Fruit fly (Drosophila melanogaster): ENCODE results near the gene ImpE2.
A peak's percentile ranks its signal among the peaks of the same experiment; 100 is the strongest.

The ImpE2 gene

DNA sequence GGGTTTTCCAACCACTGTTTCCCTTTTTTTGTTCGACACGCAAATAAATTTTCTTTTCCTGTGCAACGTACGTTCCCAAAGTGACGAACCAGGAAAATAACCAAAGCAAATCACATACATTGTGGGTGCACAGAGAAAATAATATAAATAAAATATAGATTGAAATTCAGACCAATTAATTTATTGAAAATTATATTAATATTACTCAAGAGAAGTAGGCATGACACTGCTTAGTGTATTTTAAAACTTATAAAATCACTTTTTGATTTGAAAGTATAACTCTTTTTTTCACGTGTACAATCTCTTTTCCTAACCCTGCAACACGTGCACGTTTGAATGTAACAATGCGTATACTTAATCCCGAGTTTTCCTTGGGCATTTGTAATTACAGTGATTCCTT is 15.9 kb downstream of the ImpE2 start (continued):
- TF ChIP-seq HmgZ (tag; optimal IDR thresholded peaks at IDR 0.05) (no peak), HLHmδ (GFP tag; optimal IDR thresholded peaks at IDR 0.05) (no peak), Vsx1 (GFP tag; optimal IDR thresholded peaks at IDR 0.05) (no peak), CG10209 (GFP tag; optimal IDR thresholded peaks at IDR 0.05) (no peak), wdn (GFP tag; IDR thresholded peaks at IDR 0.05) (no peak), CG30403 (GFP tag; optimal IDR thresholded peaks at IDR 0.05) (no peak), Lpt (GFP tag; optimal IDR thresholded peaks at IDR 0.05) (no peak), twi (tag; optimal IDR thresholded peaks at IDR 0.05) (no peak), Jarid2 (GFP tag; optimal IDR thresholded peaks at IDR 0.05) (no peak), CG4820 (GFP tag; optimal IDR thresholded peaks at IDR 0.05) (no peak), CG33213 (GFP tag; optimal IDR thresholded peaks at IDR 0.05) (no peak), ci (GFP tag; IDR thresholded peaks at IDR 0.05) (no peak), ken (GFP tag; IDR thresholded peaks at IDR 0.05) (no peak), CG12219 (GFP tag; optimal IDR thresholded peaks at IDR 0.05) (no peak)

DNA sequence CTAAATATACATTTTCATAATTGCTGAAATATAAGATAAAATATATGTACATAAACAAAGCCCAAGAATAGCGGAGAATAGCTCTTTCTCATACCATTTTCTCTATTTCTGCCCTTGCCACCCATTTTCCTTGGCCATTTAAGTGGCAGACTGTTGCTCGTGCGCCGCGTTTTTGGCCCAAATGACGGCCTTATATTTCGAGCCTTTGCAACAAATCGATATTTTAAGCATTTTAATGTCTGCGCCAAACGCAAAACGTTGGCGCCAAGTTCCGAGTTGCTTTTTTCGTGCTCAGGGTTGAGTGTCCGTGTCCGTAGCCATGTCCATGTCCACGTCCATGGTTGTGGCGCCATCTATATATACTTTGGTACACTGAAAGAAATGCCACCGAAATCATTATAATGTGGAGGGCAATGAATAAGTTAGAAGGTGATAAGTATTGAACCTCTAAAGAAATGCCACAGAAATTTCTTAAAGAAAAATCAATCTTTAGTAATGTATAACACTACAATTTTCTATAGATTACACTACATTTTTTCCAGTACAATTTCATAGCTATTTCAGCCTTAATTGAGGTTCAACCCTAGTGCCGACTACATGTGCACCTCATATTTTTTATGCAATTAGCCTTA is 20.2 kb downstream of the ImpE2 start:
- TF ChIP-seq CG15269 (tag; optimal IDR thresholded peaks at IDR 0.05), result peak; percentile 36
- TF ChIP-seq psq (GFP tag; optimal IDR thresholded peaks at IDR 0.05), result no peak
- 0 out of 3 replicates have a peak, but pooled peaks have one; percentile 11 for TF ChIP-seq Aef1 (GFP tag; IDR thresholded peaks at IDR 0.05)
- peak; percentile 32 for TF ChIP-seq CG30403 (GFP tag; optimal IDR thresholded peaks at IDR 0.05)
- peak; percentile 65 for TF ChIP-seq row (GFP tag; IDR thresholded peaks at IDR 0.05)
- no peak for TF ChIP-seq CG5180 (GFP tag; optimal IDR thresholded peaks at IDR 0.05)
- peak; percentile 18; the same call in 1 of the 2 replicates for TF ChIP-seq lmd (GFP tag; IDR thresholded peaks at IDR 0.05)
- TF ChIP-seq CG6813 (GFP tag; optimal IDR thresholded peaks at IDR 0.05), result no peak
- TF ChIP-seq Hmr (GFP tag; optimal IDR thresholded peaks at IDR 0.05), result peak; percentile 52
- no peak for TF ChIP-seq salm (tag; optimal IDR thresholded peaks at IDR 0.05)
- peak; percentile 15 for TF ChIP-seq NfI (GFP tag; optimal IDR thresholded peaks at IDR 0.05)
- TF ChIP-seq cwo (GFP tag; optimal IDR thresholded peaks at IDR 0.05), result peak; percentile 15
- no peak for TF ChIP-seq CG9609 (GFP tag; optimal IDR thresholded peaks at IDR 0.05)
- TF ChIP-seq CG8290 (GFP tag; optimal IDR thresholded peaks at IDR 0.05), result no peak
- TF ChIP-seq CG8290 (tag; optimal IDR thresholded peaks at IDR 0.05), result peak in 1 of 2 experiments; percentile 43
- no peak for TF ChIP-seq Optix (GFP tag; IDR thresholded peaks at IDR 0.05)
- TF ChIP-seq CG7556 (GFP tag; optimal IDR thresholded peaks at IDR 0.05), result peak; percentile 50
- peak; percentile 58 for TF ChIP-seq gem (tag; optimal IDR thresholded peaks at IDR 0.05)
- no peak for TF ChIP-seq D19A (tag; optimal IDR thresholded peaks at IDR 0.05)
- 0 out of 2 replicates have a peak, but pooled peaks have one; percentile 24 for TF ChIP-seq Atf6 (GFP tag; IDR thresholded peaks at IDR 0.05)
- peak; percentile 21 for TF ChIP-seq bcd (GFP tag; optimal IDR thresholded peaks at IDR 0.05)
- no peak for TF ChIP-seq ems (GFP tag; optimal IDR thresholded peaks at IDR 0.05)
- no peak for TF ChIP-seq CG17385 (GFP tag; optimal IDR thresholded peaks at IDR 0.05)
- 0 out of 2 replicates have a peak, but pooled peaks have one; percentile 10 for TF ChIP-seq Drgx (GFP tag; IDR thresholded peaks at IDR 0.05)
- TF ChIP-seq gro (GFP tag; optimal IDR thresholded peaks at IDR 0.05), result peak; percentile 2
- TF ChIP-seq CG2678 (tag; optimal IDR thresholded peaks at IDR 0.05), result peak; percentile 55
- peak; percentile 38 for TF ChIP-seq Fer1 (GFP tag; optimal IDR thresholded peaks at IDR 0.05)
- TF ChIP-seq CG14441 (GFP tag; IDR thresholded peaks at IDR 0.05), result 0 out of 2 replicates have a peak, but pooled peaks have one; percentile 26
- TF ChIP-seq Hr51 (GFP tag; optimal IDR thresholded peaks at IDR 0.05), result peak in 1 of 2 experiments; percentile 54
- TF ChIP-seq ara (GFP tag; IDR thresholded peaks at IDR 0.05), result no peak
- TF ChIP-seq CG4820 (GFP tag; optimal IDR thresholded peaks at IDR 0.05), result no peak
- peak; percentile 25 for TF ChIP-seq CG10209 (GFP tag; optimal IDR thresholded peaks at IDR 0.05)
- TF ChIP-seq Dbx (GFP tag; IDR thresholded peaks at IDR 0.05), result 0 out of 3 replicates have a peak, but pooled peaks have one; percentile 5
- peak; percentile 24 for TF ChIP-seq Dek (tag; optimal IDR thresholded peaks at IDR 0.05)
- TF ChIP-seq CkIIα-i1 (GFP tag; IDR thresholded peaks at IDR 0.05), result no peak
- peak; percentile 59 for TF ChIP-seq sens (GFP tag)
- peak; percentile 30 for TF ChIP-seq CG6854 (GFP tag; optimal IDR thresholded peaks at IDR 0.05)
- TF ChIP-seq D19B (GFP tag; optimal IDR thresholded peaks at IDR 0.05), result no peak

Data from whole organism, embryonic.